Fruit fly (Drosophila melanogaster) whole organism, embryonic: ENCODE measurements around the gene Tsp97E.
A peak's percentile ranks its signal among the peaks of the same experiment; 100 is the strongest.

ENCODE experiments used
- Atf3 ChIP-seq: fragments of 200-800 bp; sonication (Bioruptor generic); optimal IDR thresholded peaks from 3 replicates; lab custom pipeline; 2016; ENCODE audit warnings: missing biosample characterization, missing genetic modification characterization
- Atf6 ChIP-seq: fragments of 200-800 bp; sonication (Bioruptor generic); IDR thresholded peaks from 2 replicates; pipeline ENCODE4 v1.3.6; 2022; ENCODE audit warnings: missing biosample characterization, missing genetic modification characterization
- CG11093 ChIP-seq: fragments of 200-800 bp; sonication (Bioruptor generic); IDR thresholded peaks from 3 replicates; pipeline ENCODE4 v1.3.6; 2022; ENCODE audit warnings: missing biosample characterization, missing genetic modification characterization
- CG11696 ChIP-seq: fragments of 200-800 bp; sonication (Bioruptor generic); IDR thresholded peaks from 2 replicates; pipeline ENCODE4 v1.3.6; 2022; ENCODE audit warnings: missing biosample characterization, missing genetic modification characterization
- CG1233 ChIP-seq: fragments of 200-800 bp; sonication (Bioruptor generic); optimal IDR thresholded peaks from 4 replicates; lab custom pipeline; 2018; ENCODE audit warnings: missing biosample characterization, mild to moderate bottlenecking, missing genetic modification characterization
- CG1529 ChIP-seq: fragments of 200-800 bp; sonication (Bioruptor generic); optimal IDR thresholded peaks from 3 replicates; lab custom pipeline; 2018; ENCODE audit warnings: missing biosample characterization, missing genetic modification characterization
- CG16779 ChIP-seq: fragments of 200-800 bp; sonication (Bioruptor generic); IDR thresholded peaks from 2 replicates; pipeline ENCODE4 v1.3.6; 2022; ENCODE audit warnings: missing biosample characterization, missing genetic modification characterization
- CG18599 ChIP-seq: fragments of 200-800 bp; sonication (Bioruptor generic); optimal IDR thresholded peaks from 3 replicates; lab custom pipeline; 2017; ENCODE audit warnings: missing biosample characterization, missing genetic modification characterization, mild to moderate bottlenecking, moderate library complexity, missing genetic modification reagents
- CG31224 ChIP-seq: fragments of 200-800 bp; sonication (Bioruptor generic); IDR thresholded peaks from 2 replicates; pipeline ENCODE4 v1.3.6; 2022; ENCODE audit warnings: missing biosample characterization, missing genetic modification characterization
- CG3163 ChIP-seq: fragments of 200-800 bp; sonication (Bioruptor generic); optimal IDR thresholded peaks from 3 replicates; lab custom pipeline; 2016; ENCODE audit warnings: missing biosample characterization, missing genetic modification characterization
- CG3407 ChIP-seq: fragments of 200-800 bp; sonication (Bioruptor generic); optimal IDR thresholded peaks from 2 replicates; lab custom pipeline; 2018; ENCODE audit warnings: missing biosample characterization, mild to moderate bottlenecking, missing genetic modification characterization
- CG34224 ChIP-seq: fragments of 200-800 bp; sonication (Bioruptor generic); IDR thresholded peaks from 3 replicates; pipeline ENCODE4 v1.3.6; 2022; ENCODE audit warnings: missing biosample characterization, missing genetic modification characterization; ENCODE audit not compliant: partially characterized antibody
- CG8478 ChIP-seq: fragments of >200 bp; optimal IDR thresholded peaks from 2 replicates; lab custom pipeline; 2018
- CG8765 ChIP-seq: fragments of 200-800 bp; sonication (Bioruptor generic); IDR thresholded peaks from 2 replicates; pipeline ENCODE4 v1.3.6; 2022; ENCODE audit warnings: missing biosample characterization, missing genetic modification characterization
- Dip2 ChIP-seq: fragments of 200-800 bp; sonication (Bioruptor generic); IDR thresholded peaks from 2 replicates; pipeline ENCODE4 v1.3.6; 2022; ENCODE audit warnings: missing biosample characterization, missing genetic modification characterization
- Dll ChIP-seq: fragments of 200-800 bp; sonication (Bioruptor generic); IDR thresholded peaks from 4 replicates; pipeline ENCODE4 v1.3.6; 2022; ENCODE audit warnings: missing biosample characterization, missing genetic modification characterization; ENCODE audit not compliant: partially characterized antibody
- Drgx ChIP-seq: fragments of 200-800 bp; sonication (Bioruptor generic); IDR thresholded peaks from 2 replicates; pipeline ENCODE4 v1.3.6; 2022; ENCODE audit warnings: missing biosample characterization, missing genetic modification characterization
- E2f2 ChIP-seq: fragments of 200-800 bp; sonication (Bioruptor generic); IDR thresholded peaks from 2 replicates; pipeline ENCODE4 v1.3.6; 2022; ENCODE audit warnings: missing biosample characterization, missing genetic modification characterization
- Ets65A ChIP-seq: fragments of 200-800 bp; sonication (Bioruptor generic); peaks from one replicate; lab custom pipeline; 2016; ENCODE audit warnings: missing biosample characterization, missing genetic modification characterization
- Fer1 ChIP-seq: fragments of 200-800 bp; sonication (Bioruptor generic); optimal IDR thresholded peaks from 2 replicates; lab custom pipeline; 2017; ENCODE audit warnings: missing biosample characterization, mild to moderate bottlenecking, missing genetic modification characterization
- Hey ChIP-seq: fragments of 200-800 bp; sonication (Bioruptor generic); optimal IDR thresholded peaks from 3 replicates; lab custom pipeline; 2018; ENCODE audit warnings: missing biosample characterization, mild to moderate bottlenecking, missing genetic modification characterization
- Kr ChIP-seq: fragments of 200-800 bp; sonication (Bioruptor generic); optimal IDR thresholded peaks from 2 replicates; lab custom pipeline; 2017; ENCODE audit warnings: missing biosample characterization, mild to moderate bottlenecking, missing genetic modification characterization
- MBD-R2 ChIP-seq: fragments of 200-800 bp; sonication (Bioruptor generic); IDR thresholded peaks from 2 replicates; pipeline ENCODE4 v1.3.6; 2022; ENCODE audit warnings: missing biosample characterization, missing genetic modification characterization
- Max ChIP-seq: fragments of 200-800 bp; sonication (Bioruptor generic); optimal IDR thresholded peaks from 2 replicates; lab custom pipeline; 2016; ENCODE audit warnings: missing biosample characterization, mild to moderate bottlenecking, missing genetic modification characterization
- Med ChIP-seq: fragments of 200-800 bp; sonication (Bioruptor generic); peaks from one replicate; lab custom pipeline; 2016; ENCODE audit warnings: missing biosample characterization, missing genetic modification characterization, mild to moderate bottlenecking, inconsistent platforms, moderate library complexity
- Nf-YC ChIP-seq: fragments of 200-800 bp; optimal IDR thresholded peaks from 3 replicates; lab custom pipeline; 2019; ENCODE audit warnings: missing biosample characterization, mild to moderate bottlenecking, missing genetic modification characterization, moderate library complexity
- Trl ChIP-seq, 3 experiments: fragments of >200 bp in 2 of 3; fragments of 200-800 bp in 1 of 3; sonication (Bioruptor generic) in 1 of 3; optimal IDR thresholded peaks; 2 replicates in 1 of 3; 3 replicates in 2 of 3; lab custom pipeline; 2016 to 2017; ENCODE audit warnings: missing biosample characterization in 1 of 3, missing genetic modification characterization in 1 of 3
- abd-A ChIP-seq: fragments of 200-800 bp; sonication (Bioruptor generic); optimal IDR thresholded peaks from 3 replicates; lab custom pipeline; 2019; ENCODE audit warnings: missing biosample characterization, mild to moderate bottlenecking, missing genetic modification characterization, moderate library complexity
- bab2 ChIP-seq: fragments of 200-800 bp; sonication (Bioruptor generic); optimal IDR thresholded peaks from 2 replicates; lab custom pipeline; 2016; ENCODE audit warnings: missing biosample characterization, missing genetic modification characterization
- crol ChIP-seq: fragments of 200-800 bp; sonication (Bioruptor generic); IDR thresholded peaks from 2 replicates; pipeline ENCODE4 v1.3.6; 2022; ENCODE audit warnings: missing biosample characterization, missing genetic modification characterization
- da ChIP-seq: fragments of 200-800 bp; sonication (Bioruptor generic); optimal IDR thresholded peaks from 2 replicates; lab custom pipeline; 2016; ENCODE audit warnings: missing biosample characterization, missing genetic modification characterization
- dan ChIP-seq: fragments of 200-800 bp; sonication (Bioruptor generic); IDR thresholded peaks from 2 replicates; pipeline ENCODE4 v1.3.6; 2022; ENCODE audit warnings: missing biosample characterization, missing genetic modification characterization
- ftz-f1 ChIP-seq: fragments of 200-800 bp; sonication (Bioruptor generic); optimal IDR thresholded peaks from 2 replicates; lab custom pipeline; 2016; ENCODE audit warnings: missing biosample characterization, missing genetic modification characterization
- gce ChIP-seq: fragments of 200-800 bp; sonication (Bioruptor generic); IDR thresholded peaks from 3 replicates; pipeline ENCODE4 v1.3.6; 2022; ENCODE audit warnings: missing biosample characterization, missing genetic modification characterization
- gcm2 ChIP-seq: fragments of 200-800 bp; sonication (Bioruptor generic); optimal IDR thresholded peaks from 2 replicates; lab custom pipeline; 2016; ENCODE audit warnings: missing biosample characterization, missing genetic modification characterization
- gem ChIP-seq: fragments of 200-800 bp; sonication (Bioruptor generic); optimal IDR thresholded peaks from 2 replicates; lab custom pipeline; 2019; ENCODE audit warnings: missing biosample characterization, mild to moderate bottlenecking, missing genetic modification characterization, moderate library complexity
- insv ChIP-seq, 2 experiments: fragments of 200-800 bp; sonication (Bioruptor generic); optimal IDR thresholded peaks; 3 replicates each; lab custom pipeline; 2016 to 2018; ENCODE audit warnings: missing biosample characterization in 2 of 2, missing genetic modification characterization in 2 of 2
- klu ChIP-seq: fragments of 200-800 bp; sonication (Bioruptor generic); IDR thresholded peaks from 2 replicates; pipeline ENCODE4 v1.3.6; 2022; ENCODE audit warnings: missing biosample characterization, missing genetic modification characterization
- knrl ChIP-seq: fragments of 200-800 bp; sonication (Bioruptor generic); IDR thresholded peaks from 3 replicates; pipeline ENCODE4 v1.3.6; 2022; ENCODE audit warnings: missing biosample characterization, missing genetic modification characterization; ENCODE audit not compliant: partially characterized antibody
- mirr ChIP-seq: fragments of 200-800 bp; sonication (Bioruptor generic); optimal IDR thresholded peaks from 3 replicates; lab custom pipeline; 2018; ENCODE audit warnings: missing biosample characterization, mild to moderate bottlenecking, missing genetic modification characterization
- pita ChIP-seq: fragments of 200-800 bp; sonication (Bioruptor generic); optimal IDR thresholded peaks from 2 replicates; lab custom pipeline; 2017; ENCODE audit warnings: missing biosample characterization, mild to moderate bottlenecking, missing genetic modification characterization
- pzg ChIP-seq: fragments of 200-800 bp; sonication (Bioruptor generic); optimal IDR thresholded peaks from 3 replicates; lab custom pipeline; 2018; ENCODE audit warnings: missing biosample characterization, mild to moderate bottlenecking, missing genetic modification characterization, moderate library complexity
- repo ChIP-seq: fragments of 200-800 bp; sonication (Bioruptor generic); optimal IDR thresholded peaks from 2 replicates; lab custom pipeline; 2016; ENCODE audit warnings: missing biosample characterization, missing genetic modification characterization
- rib ChIP-seq: fragments of 200-800 bp; sonication (Bioruptor generic); IDR thresholded peaks from 2 replicates; pipeline ENCODE4 v1.3.6; 2022; ENCODE audit warnings: missing biosample characterization, missing genetic modification characterization
- ro ChIP-seq: fragments of 200-800 bp; sonication (Bioruptor generic); IDR thresholded peaks from 2 replicates; pipeline ENCODE4 v1.3.6; 2022; ENCODE audit warnings: missing biosample characterization, missing genetic modification characterization
- salm ChIP-seq: fragments of 200-800 bp; sonication (Bioruptor generic); optimal IDR thresholded peaks from 2 replicates; lab custom pipeline; 2018; ENCODE audit warnings: missing biosample characterization, mild to moderate bottlenecking, missing genetic modification characterization
- sd ChIP-seq: fragments of 200-800 bp; sonication (Bioruptor generic); optimal IDR thresholded peaks from 3 replicates; lab custom pipeline; 2018; ENCODE audit warnings: missing biosample characterization, mild to moderate bottlenecking, missing genetic modification characterization, moderate library complexity
- sob ChIP-seq: fragments of 200-800 bp; sonication (Bioruptor generic); IDR thresholded peaks from 2 replicates; pipeline ENCODE4 v1.3.6; 2022; ENCODE audit warnings: missing biosample characterization, missing genetic modification characterization
- tin ChIP-seq: fragments of 200-800 bp; sonication (Bioruptor generic); optimal IDR thresholded peaks from 3 replicates; lab custom pipeline; 2016; ENCODE audit warnings: missing biosample characterization, missing genetic modification characterization
- twi ChIP-seq: fragments of 200-800 bp; optimal IDR thresholded peaks from 2 replicates; lab custom pipeline; 2019; ENCODE audit warnings: missing biosample characterization, mild to moderate bottlenecking, missing genetic modification characterization, moderate library complexity
- unc-4 ChIP-seq: fragments of 200-800 bp; sonication (Bioruptor generic); IDR thresholded peaks from 2 replicates; pipeline ENCODE4 v1.3.6; 2022; ENCODE audit warnings: missing biosample characterization, missing genetic modification characterization; ENCODE audit not compliant: partially characterized antibody
- zf30C ChIP-seq: fragments of 200-800 bp; sonication (Bioruptor generic); optimal IDR thresholded peaks from 3 replicates; lab custom pipeline; 2018; ENCODE audit warnings: missing biosample characterization, mild to moderate bottlenecking, missing genetic modification characterization

The Tsp97E gene

DNA sequence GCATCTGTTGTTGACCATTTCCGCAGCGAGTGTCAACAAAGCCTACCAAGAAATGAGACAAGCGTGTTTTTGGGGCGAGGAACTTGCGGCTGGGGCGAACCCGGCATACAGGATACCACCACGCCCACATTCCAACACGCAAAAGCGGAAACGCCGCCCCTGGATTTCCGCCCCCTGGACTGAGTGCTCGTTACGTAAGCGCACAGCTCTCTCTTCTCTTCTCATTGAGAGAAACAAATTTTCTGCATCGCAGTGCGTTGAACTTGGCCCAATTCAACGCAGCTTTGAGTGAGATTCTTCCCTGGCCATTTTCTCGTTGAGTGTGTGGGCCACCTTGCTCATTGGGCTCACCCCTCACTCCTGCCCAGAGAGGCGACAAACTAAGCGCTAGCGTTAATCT lies 4.1 kb downstream of the Tsp97E start (continued):
- peak; percentile 27 for TF ChIP-seq Fer1 (GFP tag; lab: Kevin White, UChicago)
- no peak for TF ChIP-seq CG3163 (GFP tag; lab: Kevin White, UChicago)
- TF ChIP-seq knrl (GFP tag; lab: Robert Waterston, UW): 0 out of 3 replicates have a peak, but pooled peaks have one; percentile 13
- TF ChIP-seq Ets65A (GFP tag; lab: Kevin White, UChicago): peak; percentile 81
- no peak for TF ChIP-seq CG8478 (lab: Kevin White, UChicago)
- no peak for TF ChIP-seq klu (GFP tag; lab: Robert Waterston, UW)
- no peak for TF ChIP-seq pzg (GFP tag; lab: Kevin White, UChicago)
- no peak for TF ChIP-seq Atf3 (GFP tag; lab: Kevin White, UChicago)
- TF ChIP-seq dan (GFP tag; lab: Robert Waterston, UW): no peak
- no peak for TF ChIP-seq repo (GFP tag; lab: Kevin White, UChicago)
- 0 out of 2 replicates have a peak, but pooled peaks have one; percentile 10 for TF ChIP-seq Drgx (GFP tag; lab: Robert Waterston, UW)
- no peak for TF ChIP-seq CG8765 (GFP tag; lab: Robert Waterston, UW)
- no peak for TF ChIP-seq salm (tag; lab: Kevin White, UChicago)
- no peak for TF ChIP-seq pita (GFP tag; lab: Kevin White, UChicago)
- no peak for TF ChIP-seq CG1529 (GFP tag; lab: Kevin White, UChicago)
- TF ChIP-seq MBD-R2 (GFP tag; lab: Robert Waterston, UW): 0 out of 2 replicates have a peak, but pooled peaks have one; percentile 10
- TF ChIP-seq Med (GFP tag; lab: Kevin White, UChicago): peak; percentile 28
- peak; percentile 21 for TF ChIP-seq Nf-YC (tag; lab: Kevin White, UChicago)
- TF ChIP-seq crol: peak; percentile 30; the same call in 1 of the 2 replicates
- peak; percentile 78 for TF ChIP-seq sd
- no peak for TF ChIP-seq ro (GFP tag; lab: Robert Waterston, UW)
- TF ChIP-seq CG31224 (GFP tag; lab: Robert Waterston, UW): no peak
- TF ChIP-seq CG16779 (GFP tag; lab: Robert Waterston, UW): peak; percentile 66; the same call in 1 of the 2 replicates
- no peak for TF ChIP-seq sob
- TF ChIP-seq E2f2 (GFP tag; lab: Robert Waterston, UW): no peak
- TF ChIP-seq CG1233 (GFP tag; lab: Kevin White, UChicago): no peak
- TF ChIP-seq CG3407 (GFP tag; lab: Kevin White, UChicago): no peak
- TF ChIP-seq Max: no peak
- no peak for TF ChIP-seq da (GFP tag; lab: Kevin White, UChicago)
- no peak for TF ChIP-seq Kr (GFP tag; lab: Kevin White, UChicago)
- TF ChIP-seq rib (GFP tag; lab: Robert Waterston, UW): no peak
- no peak for TF ChIP-seq gem
- TF ChIP-seq tin (GFP tag; lab: Kevin White, UChicago): no peak
- no peak for TF ChIP-seq bab2
- TF ChIP-seq Hey: no peak
- peak; percentile 43 for TF ChIP-seq mirr (GFP tag; lab: Kevin White, UChicago)
- TF ChIP-seq CG11696 (GFP tag; lab: Robert Waterston, UW): no peak
- TF ChIP-seq gce (GFP tag; lab: Robert Waterston, UW): peak; percentile 72; the same call in 1 of the 3 replicates
- peak; percentile 38 for TF ChIP-seq CG18599 (GFP tag; lab: Kevin White, UChicago)
- no peak for TF ChIP-seq twi
- TF ChIP-seq insv (GFP tag; optimal IDR thresholded peaks at IDR 0.05; lab: Kevin White, UChicago): no peak
- 0 out of 3 replicates have a peak, but pooled peaks have one; percentile 48 for TF ChIP-seq CG11093 (GFP tag; lab: Robert Waterston, UW)
- TF ChIP-seq abd-A (tag; lab: Kevin White, UChicago): peak; percentile 66
- TF ChIP-seq zf30C: no peak
- no peak for TF ChIP-seq CG34224 (GFP tag; lab: Robert Waterston, UW)
- peak; percentile 17; the same call in 1 of the 2 replicates for TF ChIP-seq unc-4 (GFP tag; lab: Robert Waterston, UW)
- no peak for TF ChIP-seq ftz-f1 (GFP tag; lab: Kevin White, UChicago)
- no peak for TF ChIP-seq Dip2 (GFP tag; lab: Robert Waterston, UW)
- TF ChIP-seq Dll (GFP tag; lab: Robert Waterston, UW): no peak
- TF ChIP-seq gcm2 (GFP tag; lab: Kevin White, UChicago): no peak
- peak; percentile 53; the same call in 1 of the 2 replicates for TF ChIP-seq Atf6 (GFP tag; lab: Robert Waterston, UW)
- TF ChIP-seq Trl (optimal IDR thresholded peaks at IDR 0.05; lab: Kevin White, UChicago): peak; percentile 31 to 32
- TF ChIP-seq Trl (GFP tag; optimal IDR thresholded peaks at IDR 0.05; lab: Kevin White, UChicago): no peak
